Fruit fly (Drosophila melanogaster): ENCODE measurements around the gene Gnpnat.

Gnpnat gene

dm6 chr3R:29699220-29699619 lies 38.9 kb upstream of the Gnpnat start (continued):
- TF ChIP-seq CG16779 (GFP tag; IDR thresholded peaks at IDR 0.05) (no peak), bowl (GFP tag; IDR thresholded peaks at IDR 0.05) (no peak), CG3281 (GFP tag; optimal IDR thresholded peaks at IDR 0.05) (no peak), CG2199 (GFP tag; IDR thresholded peaks at IDR 0.05) (no peak), Stat92E (GFP tag; optimal IDR thresholded peaks at IDR 0.05) (no peak), scrt (GFP tag; optimal IDR thresholded peaks at IDR 0.05) (no peak), CG13424 (tag; optimal IDR thresholded peaks at IDR 0.05) (peak; percentile 18), CG7271 (tag; optimal IDR thresholded peaks at IDR 0.05) (no peak), lov (optimal IDR thresholded peaks at IDR 0.05) (no peak), lov (GFP tag; IDR thresholded peaks at IDR 0.05) (no peak), Dp (GFP tag; optimal IDR thresholded peaks at IDR 0.05) (no peak), Adf1 (GFP tag; IDR thresholded peaks at IDR 0.05) (no peak), CG42726 (GFP tag; IDR thresholded peaks at IDR 0.05; ENCODE audit: partially characterized antibody) (no peak), CG11695 (GFP tag; IDR thresholded peaks at IDR 0.05) (peak; percentile 61; the same call in 2 of the 3 replicates), hth (optimal IDR thresholded peaks at IDR 0.05) (no peak), Lhr (GFP tag; optimal IDR thresholded peaks at IDR 0.05) (no peak), Camta (GFP tag; optimal IDR thresholded peaks at IDR 0.05) (peak; percentile 46), pho (GFP tag; optimal IDR thresholded peaks at IDR 0.05) (no peak), CG7357 (GFP tag; IDR thresholded peaks at IDR 0.05) (peak; percentile 58; the same call in 2 of the 3 replicates), ham (GFP tag; IDR thresholded peaks at IDR 0.05) (no peak), CG15601 (tag; optimal IDR thresholded peaks at IDR 0.05) (no peak), BtbVII (GFP tag; optimal IDR thresholded peaks at IDR 0.05) (no peak), tin (GFP tag; optimal IDR thresholded peaks at IDR 0.05) (no peak), stwl (tag; optimal IDR thresholded peaks at IDR 0.05) (no peak), CG15479 (GFP tag; optimal IDR thresholded peaks at IDR 0.05) (no peak), Mad (GFP tag; optimal IDR thresholded peaks at IDR 0.05) (no peak), Scr (GFP tag; IDR thresholded peaks at IDR 0.05; ENCODE audit: partially characterized antibody) (no peak), CG3847 (GFP tag; IDR thresholded peaks at IDR 0.05) (no peak), bsh (GFP tag; optimal IDR thresholded peaks at IDR 0.05) (peak in 1 of 2 experiments; percentile 50), CG4854 (GFP tag; optimal IDR thresholded peaks at IDR 0.05) (no peak), CG9727 (GFP tag; optimal IDR thresholded peaks at IDR 0.05) (peak; percentile 25), chinmo (GFP tag; IDR thresholded peaks at IDR 0.05; ENCODE audit: partially characterized antibody) (no peak), gcm (GFP tag; optimal IDR thresholded peaks at IDR 0.05) (peak; percentile 4), CG11504 (tag; optimal IDR thresholded peaks at IDR 0.05) (peak; percentile 40), tap (tag; optimal IDR thresholded peaks at IDR 0.05) (no peak), pan (optimal IDR thresholded peaks at IDR 0.05) (no peak), pan (GFP tag; optimal IDR thresholded peaks at IDR 0.05 in 1 of 2, IDR thresholded peaks at IDR 0.05 in 1 of 2) (peak in 1 of 2 experiments; percentile 73), corto (GFP tag; optimal IDR thresholded peaks at IDR 0.05) (no peak), E2f2 (GFP tag; IDR thresholded peaks at IDR 0.05) (0 out of 2 replicates have a peak, but pooled peaks have one; percentile 8), Antp (GFP tag; optimal IDR thresholded peaks at IDR 0.05) (peak; percentile 59), Hr3 (GFP tag; optimal IDR thresholded peaks at IDR 0.05) (no peak), gsb (GFP tag; IDR thresholded peaks at IDR 0.05) (no peak), esg (GFP tag; conservative IDR thresholded peaks at IDR 0.05) (peak; percentile 59), CG17829 (tag; optimal IDR thresholded peaks at IDR 0.05) (peak; percentile 59), sqz (GFP tag; optimal IDR thresholded peaks at IDR 0.05) (no peak), zf30C (GFP tag; optimal IDR thresholded peaks at IDR 0.05) (no peak), Dad (GFP tag; optimal IDR thresholded peaks at IDR 0.05) (no peak), Dek (tag; optimal IDR thresholded peaks at IDR 0.05) (no peak), p53 (GFP tag; optimal IDR thresholded peaks at IDR 0.05) (no peak), CG13894 (tag; optimal IDR thresholded peaks at IDR 0.05) (no peak), Aef1 (GFP tag; IDR thresholded peaks at IDR 0.05) (peak; percentile 32; the same call in 1 of the 3 replicates)
